Fruit fly (Drosophila melanogaster) whole organism, larva: ENCODE data around the gene kek4.

Source experiments
- noc ChIP-seq: fragments of 200-800 bp; sonication (Bioruptor generic); optimal IDR thresholded peaks from 3 replicates; lab custom pipeline; 2019; ENCODE audit warnings: missing biosample characterization, mild to moderate bottlenecking, missing genetic modification characterization, moderate library complexity

kek4 gene

dm6 chr2L:13215010-13215409 is at the start of gene kek4:
Gene kek4, minus strand, starts transcription at chr2L:13215350.
- TF ChIP-seq noc (tag; lab: Kevin White, UChicago), result no peak

- no peak for TF ChIP-seq noc (tag; lab: Kevin White, UChicago)
Observed at dm6 chr2L:13260740-13261139, 45.6 kb upstream of the kek4 start, which contains the start of gene CG44085. Gene CG44085, plus strand, starts transcription at chr2L:13261008.

- no peak for TF ChIP-seq noc (tag; lab: Kevin White, UChicago)
Observed at dm6 chr2L:13259643-13260042, 44.5 kb upstream of the kek4 start, which contains the start of gene CG31730. Gene CG31730, minus strand, starts transcription at chr2L:13259743.

- no peak for TF ChIP-seq noc (tag; lab: Kevin White, UChicago)
Observed at dm6 chr2L:13258702-13259101, 43.6 kb upstream of the kek4 start.

dm6 chr2L:13257177-13257576 is 42.0 kb upstream of the kek4 start, which contains the start of gene Naa20B:
Gene Naa20B, plus strand, starts transcription at chr2L:13257477.
- TF ChIP-seq noc (tag; lab: Kevin White, UChicago), result no peak

dm6 chr2L:13251167-13251566 is 36.0 kb upstream of the kek4 start:
- no peak for TF ChIP-seq noc (tag; lab: Kevin White, UChicago)

- no peak for TF ChIP-seq noc (tag; lab: Kevin White, UChicago)
Observed at dm6 chr2L:13245855-13246645, 30.9 kb upstream of the kek4 start, which contains the start of gene CG16820. Gene CG16820, plus strand, starts transcription at chr2L:13246232.

dm6 chr2L:13244759-13245308 is 29.7 kb upstream of the kek4 start:
- no peak for TF ChIP-seq noc (tag; lab: Kevin White, UChicago)

- TF ChIP-seq noc (tag; lab: Kevin White, UChicago), result no peak
Observed at dm6 chr2L:13239689-13240088, 24.5 kb upstream of the kek4 start, which contains the start of gene Jhbp13. Gene Jhbp13, plus strand, starts transcription at chr2L:13239989.

- no peak for TF ChIP-seq noc (tag; lab: Kevin White, UChicago)
Observed at dm6 chr2L:13236194-13236593, 21.0 kb upstream of the kek4 start, which contains the start of gene Jhbp14. Gene Jhbp14, plus strand, starts transcription at chr2L:13236494.

dm6 chr2L:13234610-13235489 is 19.7 kb upstream of the kek4 start, which contains the start of gene Mabi:
Gene Mabi, minus strand, starts transcription at chr2L:13234660.
- no peak for TF ChIP-seq noc (tag; lab: Kevin White, UChicago)

- no peak for TF ChIP-seq noc (tag; lab: Kevin White, UChicago)
Observed at dm6 chr2L:13231739-13232138, 16.6 kb upstream of the kek4 start, which contains the start of gene Prosalpha6T. Gene Prosalpha6T, plus strand, starts transcription at chr2L:13232039.

- TF ChIP-seq noc (tag; lab: Kevin White, UChicago), result no peak
Observed at dm6 chr2L:13229388-13229882, 14.3 kb upstream of the kek4 start, which contains the start of gene CG16815. Gene CG16815, plus strand, starts transcription at chr2L:13229832.

dm6 chr2L:13227242-13227641 is 12.1 kb upstream of the kek4 start, which contains the start of gene CG16813:
Gene CG16813, plus strand, starts transcription at chr2L:13227529.
- no peak for TF ChIP-seq noc (tag; lab: Kevin White, UChicago)

dm6 chr2L:13225225-13225840 is 10.2 kb upstream of the kek4 start, which contains the start of gene CG15480:
Gene CG15480, minus strand, starts transcription at chr2L:13225275.
- no peak for TF ChIP-seq noc (tag; lab: Kevin White, UChicago)
